Worm (Caenorhabditis elegans) whole organism, mixed stage, embryonic: ENCODE measurements around the gene srz-79.

ENCODE experiments used
- blmp-1 ChIP-seq: fragments of 150-350 bp; optimal IDR thresholded peaks from 2 replicates; lab custom pipeline; 2014; ENCODE audit warnings: missing biosample characterization, missing genetic modification characterization
- lsy-2 ChIP-seq: fragments of 150-350 bp; optimal IDR thresholded peaks from 2 replicates; lab custom pipeline; 2014; ENCODE audit warnings: missing biosample characterization, missing genetic modification characterization
- mls-2 ChIP-seq: sonication (generic microtip); optimal IDR thresholded peaks from 2 replicates; lab custom pipeline; 2016; ENCODE audit warnings: mild to moderate bottlenecking, missing genetic modification characterization, moderate library complexity, missing compliant biosample characterization
- nhr-237 ChIP-seq: fragments of 150-350 bp; optimal IDR thresholded peaks from 2 replicates; lab custom pipeline; 2014; ENCODE audit warnings: missing biosample characterization, missing genetic modification characterization
- nhr-28 ChIP-seq: fragments of 150-350 bp; optimal IDR thresholded peaks from 2 replicates; lab custom pipeline; 2014; ENCODE audit warnings: missing biosample characterization, missing genetic modification characterization
- nhr-76 ChIP-seq: sonication (generic microtip); optimal IDR thresholded peaks from 2 replicates; lab custom pipeline; 2017; ENCODE audit warnings: missing biosample characterization, missing genetic modification characterization
- pha-4 ChIP-seq: fragments of 150-350 bp; optimal IDR thresholded peaks from 2 replicates; lab custom pipeline; 2018; ENCODE audit warnings: missing biosample characterization, missing genetic modification reagents, missing genetic modification characterization
- snpc-4 ChIP-seq: fragments of 150-350 bp; optimal IDR thresholded peaks from 2 replicates; lab custom pipeline; 2014; ENCODE audit warnings: missing biosample characterization, missing genetic modification characterization
- sptf-1 ChIP-seq: sonication (generic microtip); optimal IDR thresholded peaks from 2 replicates; lab custom pipeline; 2017; ENCODE audit warnings: mild to moderate bottlenecking, missing genetic modification characterization, moderate library complexity, missing compliant biosample characterization
- unc-120 ChIP-seq: sonication (generic microtip); optimal IDR thresholded peaks from 2 replicates; lab custom pipeline; 2017; ENCODE audit warnings: missing genetic modification characterization, missing compliant biosample characterization; ENCODE audit not compliant: poor library complexity, severe bottlenecking
- unc-62 ChIP-seq: fragments of 150-350 bp; optimal IDR thresholded peaks from 2 replicates; lab custom pipeline; 2014; ENCODE audit warnings: missing biosample characterization, missing genetic modification reagents, missing genetic modification characterization

ce11 chrIV:3531535-3531934 is 38.1 kb downstream of the srz-79 start:
- TF ChIP-seq nhr-28 (tag; lab: Kevin White, UChicago) (no peak), lsy-2 (tag; lab: Kevin White, UChicago) (no peak), unc-62 (GFP tag; lab: Kevin White, UChicago) (no peak), blmp-1 (tag; lab: Kevin White, UChicago) (no peak), nhr-76 (tag; lab: Kevin White, UChicago) (no peak), nhr-237 (tag; lab: Kevin White, UChicago) (no peak), mls-2 (tag; lab: Kevin White, UChicago) (no peak), snpc-4 (tag; lab: Kevin White, UChicago) (no peak), pha-4 (tag; lab: Kevin White, UChicago) (no peak), unc-120 (tag; lab: Kevin White, UChicago) (no peak), sptf-1 (no peak)
